Worm (Caenorhabditis elegans): ENCODE measurements around the gene F19B10.6.

DNA sequence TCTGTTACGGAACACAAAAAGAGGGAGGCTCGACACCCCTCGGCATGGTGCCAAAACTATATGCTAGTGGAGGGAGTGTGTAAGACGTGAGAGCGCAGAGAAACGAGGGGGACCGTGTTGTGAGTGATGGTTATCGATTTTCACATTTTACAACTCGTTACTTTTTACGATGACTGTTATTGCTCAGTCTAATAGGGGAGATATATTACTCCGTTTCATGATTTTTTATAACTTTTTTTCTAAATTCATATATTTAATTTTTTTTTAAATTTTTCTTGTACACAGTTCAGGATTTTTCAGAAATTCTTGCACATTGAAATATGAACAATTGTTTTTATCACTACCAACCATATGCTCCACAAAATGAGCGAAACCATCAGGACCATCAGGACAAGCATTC lies 8.3 kb downstream of the F19B10.6 start, which contains the start of gene F19B10.5:
- no peak for TF ChIP-seq ztf-4 (tag; optimal IDR thresholded peaks at IDR 0.05)
- no peak for TF ChIP-seq ama-1 (optimal IDR thresholded peaks at IDR 0.05)
- TF ChIP-seq lin-39 (tag; optimal IDR thresholded peaks at IDR 0.05) = no peak
